Fruit fly (Drosophila melanogaster): ENCODE measurements around the gene CG33766.

dm6 chr3L:22669275-22670006 lies 24.0 kb downstream of the CG33766 start, which contains the start of gene Jhbp6:
- TF ChIP-seq Crg-1 (GFP tag; optimal IDR thresholded peaks at IDR 0.05) (no peak), CG33017 (tag; optimal IDR thresholded peaks at IDR 0.05) (no peak), CG12768 (GFP tag; optimal IDR thresholded peaks at IDR 0.05) (no peak), CG7101 (tag; optimal IDR thresholded peaks at IDR 0.05) (no peak), pad (GFP tag; optimal IDR thresholded peaks at IDR 0.05) (no peak), kay (GFP tag; ENCODE audit: borderline replicate concordance) (no peak), CG5204 (GFP tag; optimal IDR thresholded peaks at IDR 0.05) (no peak), toe (GFP tag; optimal IDR thresholded peaks at IDR 0.05) (no peak), ovo (GFP tag; optimal IDR thresholded peaks at IDR 0.05) (no peak), Mnt (GFP tag; optimal IDR thresholded peaks at IDR 0.05) (no peak), cnc (optimal IDR thresholded peaks at IDR 0.05) (no peak)
